Worm (Caenorhabditis elegans) whole organism, L4 larva: ENCODE results near the gene T28D6.4.
A peak's percentile ranks its signal among the peaks of the same experiment; 100 is the strongest.

ENCODE experiments used
- D1046.2 ChIP-seq: fragments of 200-800 bp; sonication (Bioruptor generic); IDR thresholded peaks from 2 replicates; pipeline ENCODE4 v1.3.6; 2022; ENCODE audit warnings: missing genetic modification characterization, missing compliant biosample characterization
- F26F4.8 ChIP-seq: fragments of 200-800 bp; sonication (Bioruptor generic); conservative IDR thresholded peaks from 2 replicates; pipeline ENCODE4 v1.3.6; 2022; ENCODE audit warnings: missing genetic modification characterization, missing compliant biosample characterization
- F49E8.2 ChIP-seq: sonication (generic microtip); optimal IDR thresholded peaks from 2 replicates; lab custom pipeline; 2016; ENCODE audit warnings: missing compliant biosample characterization, mild to moderate bottlenecking, missing genetic modification characterization, borderline replicate concordance
- T26A8.4 ChIP-seq: fragments of 200-800 bp; sonication (Bioruptor generic); IDR thresholded peaks from 2 replicates; pipeline ENCODE4 v1.3.6; 2022; ENCODE audit warnings: missing genetic modification characterization, missing compliant biosample characterization
- Y48G9A.11 ChIP-seq: fragments of 200-800 bp; sonication (Bioruptor generic); IDR thresholded peaks from 2 replicates; pipeline ENCODE4 v1.3.6; 2022; ENCODE audit warnings: missing genetic modification reagents, missing genetic modification characterization, missing compliant biosample characterization
- ZK337.2 ChIP-seq: fragments of 200-800 bp; sonication (Bioruptor generic); IDR thresholded peaks from 2 replicates; pipeline ENCODE4 v1.3.6; 2022; ENCODE audit warnings: missing genetic modification reagents, missing genetic modification characterization, missing compliant biosample characterization
- attf-4 ChIP-seq: sonication (generic microtip); optimal IDR thresholded peaks from 3 replicates; lab custom pipeline; 2017; ENCODE audit warnings: missing biosample characterization, missing genetic modification characterization
- ceh-20 ChIP-seq: fragments of 200-800 bp; sonication (Bioruptor generic); IDR thresholded peaks from 2 replicates; pipeline ENCODE4 v1.3.6; 2022; ENCODE audit warnings: missing genetic modification reagents, missing genetic modification characterization, missing compliant biosample characterization
- ceh-44 ChIP-seq: fragments of 200-800 bp; sonication (Bioruptor generic); IDR thresholded peaks from 2 replicates; pipeline ENCODE4 v1.3.6; 2022; ENCODE audit warnings: missing genetic modification reagents, missing genetic modification characterization, missing compliant biosample characterization
- ces-1 ChIP-seq: fragments of 150-350 bp; sonication (generic microtip); optimal IDR thresholded peaks from 4 replicates; lab custom pipeline; 2014; ENCODE audit warnings: missing biosample characterization, missing genetic modification reagents, missing genetic modification characterization
- daf-16 ChIP-seq, 3 experiments: sonication (generic microtip); optimal IDR thresholded peaks; 2 replicates each; lab custom pipeline; 2016 to 2017; ENCODE audit warnings: missing genetic modification characterization in 3 of 3, missing genetic modification reagents in 3 of 3, mild to moderate bottlenecking in 2 of 3, missing compliant biosample characterization in 2 of 3, missing biosample characterization in 1 of 3, moderate library complexity in 1 of 3
- dmd-6 ChIP-seq: fragments of 200-800 bp; sonication (Bioruptor generic); IDR thresholded peaks from 2 replicates; pipeline ENCODE4 v1.3.6; 2022; ENCODE audit warnings: missing genetic modification reagents, missing genetic modification characterization, missing compliant biosample characterization
- dmd-8 ChIP-seq: fragments of 200-800 bp; sonication (Bioruptor generic); IDR thresholded peaks from 2 replicates; pipeline ENCODE4 v1.3.6; 2022; ENCODE audit warnings: missing genetic modification characterization, missing compliant biosample characterization
- duxl-1 ChIP-seq: sonication (generic microtip); optimal IDR thresholded peaks from 2 replicates; lab custom pipeline; 2016; ENCODE audit warnings: mild to moderate bottlenecking, missing genetic modification characterization, moderate library complexity, missing compliant biosample characterization; ENCODE audit not compliant: poor library complexity
- dve-1 ChIP-seq: sonication (generic microtip); optimal IDR thresholded peaks from 2 replicates; lab custom pipeline; 2017; ENCODE audit warnings: antibody characterized with exemption, mild to moderate bottlenecking, missing genetic modification characterization, missing compliant biosample characterization; ENCODE audit not compliant: insufficient read depth
- fos-1 ChIP-seq: fragments of 150-350 bp; optimal IDR thresholded peaks from 2 replicates; lab custom pipeline; 2014; ENCODE audit warnings: missing biosample characterization, missing genetic modification characterization
- hlh-11 ChIP-seq: fragments of 200-800 bp; sonication (Bioruptor generic); optimal IDR thresholded peaks from 2 replicates; lab custom pipeline; 2018; ENCODE audit warnings: mild to moderate bottlenecking, missing genetic modification characterization, missing compliant biosample characterization
- hmg-1.1 ChIP-seq: fragments of 200-800 bp; sonication (Bioruptor generic); IDR thresholded peaks from 2 replicates; pipeline ENCODE4 v1.3.6; 2022; ENCODE audit warnings: missing genetic modification reagents, missing genetic modification characterization, missing compliant biosample characterization
- jun-1 ChIP-seq: fragments of 150-350 bp; optimal IDR thresholded peaks from 2 replicates; lab custom pipeline; 2014; ENCODE audit warnings: missing biosample characterization, missing genetic modification reagents, missing genetic modification characterization
- lin-38 ChIP-seq: fragments of 200-800 bp; sonication (Bioruptor generic); IDR thresholded peaks from 2 replicates; pipeline ENCODE4 v1.3.6; 2022; ENCODE audit warnings: missing genetic modification reagents, missing genetic modification characterization, missing compliant biosample characterization
- lir-3 ChIP-seq: sonication (generic microtip); optimal IDR thresholded peaks from 2 replicates; lab custom pipeline; 2016; ENCODE audit warnings: mild to moderate bottlenecking, missing genetic modification characterization, missing compliant biosample characterization
- madf-9 ChIP-seq: fragments of 200-800 bp; sonication (Bioruptor generic); conservative IDR thresholded peaks from 2 replicates; pipeline ENCODE4 v1.3.6; 2022; ENCODE audit warnings: missing genetic modification reagents, missing genetic modification characterization, missing compliant biosample characterization
- mep-1 ChIP-seq: fragments of 150-350 bp; sonication (generic microtip); optimal IDR thresholded peaks from 3 replicates; lab custom pipeline; 2014; ENCODE audit warnings: missing biosample characterization, missing genetic modification characterization
- mes-2 ChIP-seq: sonication (generic microtip); optimal IDR thresholded peaks from 2 replicates; lab custom pipeline; 2016; ENCODE audit warnings: missing genotype, mild to moderate bottlenecking, missing genetic modification characterization, missing compliant biosample characterization; ENCODE audit not compliant: poor library complexity, severe bottlenecking
- mxl-3 ChIP-seq: fragments of 200-800 bp; sonication (Bioruptor generic); optimal IDR thresholded peaks from 2 replicates; lab custom pipeline; 2018; ENCODE audit warnings: mild to moderate bottlenecking, missing genetic modification characterization, missing compliant biosample characterization
- nhr-237 ChIP-seq: sonication (generic microtip); optimal IDR thresholded peaks from 2 replicates; lab custom pipeline; 2017; ENCODE audit warnings: missing biosample characterization, missing genetic modification characterization
- nhr-28 ChIP-seq: fragments of 150-350 bp; optimal IDR thresholded peaks from 2 replicates; lab custom pipeline; 2014; ENCODE audit warnings: missing biosample characterization, missing genetic modification characterization
- nhr-42 ChIP-seq: fragments of 200-800 bp; sonication (Bioruptor generic); IDR thresholded peaks from 2 replicates; pipeline ENCODE4 v1.3.6; 2022; ENCODE audit warnings: missing genetic modification characterization, missing compliant biosample characterization
- nhr-76 ChIP-seq: fragments of 150-350 bp; optimal IDR thresholded peaks from 2 replicates; lab custom pipeline; 2014; ENCODE audit warnings: missing biosample characterization, missing genetic modification characterization
- pqm-1 ChIP-seq: sonication (generic microtip); optimal IDR thresholded peaks from 2 replicates; lab custom pipeline; 2017; ENCODE audit warnings: missing biosample characterization, missing genetic modification characterization
- tra-1 ChIP-seq: fragments of 200-800 bp; sonication (Bioruptor generic); IDR thresholded peaks from 2 replicates; pipeline ENCODE4 v1.3.6; 2022; ENCODE audit warnings: missing genetic modification reagents, missing genetic modification characterization, missing compliant biosample characterization
- unc-130 ChIP-seq: sonication (generic microtip); optimal IDR thresholded peaks from 2 replicates; lab custom pipeline; 2016; ENCODE audit warnings: missing genetic modification reagents, missing genetic modification characterization, missing compliant biosample characterization
- zip-11 ChIP-seq: fragments of 200-800 bp; sonication (Bioruptor generic); IDR thresholded peaks from 2 replicates; pipeline ENCODE4 v1.3.6; 2022; ENCODE audit warnings: missing genetic modification characterization, missing compliant biosample characterization
- zip-2 ChIP-seq: fragments of 150-350 bp; optimal IDR thresholded peaks from 2 replicates; lab custom pipeline; 2014; ENCODE audit warnings: missing biosample characterization, missing genetic modification characterization
- ztf-7 ChIP-seq: fragments of 150-350 bp; optimal IDR thresholded peaks from 2 replicates; lab custom pipeline; 2014; ENCODE audit warnings: missing biosample characterization, missing genetic modification characterization

The T28D6.4 gene

DNA sequence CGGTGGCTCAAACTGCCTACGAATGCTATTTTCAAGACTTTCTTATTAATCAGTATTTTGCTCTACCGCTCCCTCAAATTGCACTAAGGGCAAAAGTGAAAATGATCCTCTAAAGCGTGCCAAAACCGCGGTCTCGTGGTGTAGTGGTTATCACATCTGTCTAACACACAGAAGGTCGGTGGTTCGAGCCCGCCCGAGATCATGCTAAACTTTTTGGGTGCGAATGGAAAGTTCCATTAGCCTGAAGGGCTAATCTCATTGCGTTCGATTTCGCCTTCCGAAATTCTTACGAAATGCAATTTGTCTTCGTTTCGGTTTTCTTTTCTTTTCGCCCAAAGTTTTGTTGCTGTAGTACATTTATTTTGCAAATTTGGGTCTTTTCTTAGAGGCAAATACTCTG lies 6.8 kb upstream of the T28D6.4 start (continued):
- peak; percentile 37 for TF ChIP-seq mep-1
- TF ChIP-seq lin-38: peak; percentile 45
- TF ChIP-seq dmd-6: peak; percentile 37; the same call in 1 of the 2 replicates
- TF ChIP-seq D1046.2 (GFP tag; lab: Robert Waterston, UW): peak; percentile 36; the same call in 1 of the 2 replicates
- peak; percentile 53; the same call in 1 of the 2 replicates for TF ChIP-seq Y48G9A.11
- peak; percentile 44; the same call in 1 of the 2 replicates for TF ChIP-seq nhr-42
- peak; percentile 10 for TF ChIP-seq hlh-11 (tag; lab: Kevin White, UChicago)
- TF ChIP-seq ZK337.2 (GFP tag; lab: Robert Waterston, UW): peak; percentile 24; the same call in 1 of the 2 replicates
- peak; percentile 35 for TF ChIP-seq ces-1
- TF ChIP-seq T26A8.4 (GFP tag; lab: Robert Waterston, UW): 0 out of 2 replicates have a peak, but pooled peaks have one; percentile 39
- no peak for TF ChIP-seq dve-1
- TF ChIP-seq nhr-76 (tag; lab: Kevin White, UChicago): no peak
- peak; percentile 56; the same call in 1 of the 2 replicates for TF ChIP-seq tra-1 (GFP tag; lab: Robert Waterston, UW)
- peak; percentile 65 for TF ChIP-seq ceh-44
- TF ChIP-seq hmg-1.1: 0 out of 2 replicates have a peak, but pooled peaks have one; percentile 37
- no peak for TF ChIP-seq F49E8.2 (tag; lab: Kevin White, UChicago)
- TF ChIP-seq, all 104 proteins: peak for 29

DNA sequence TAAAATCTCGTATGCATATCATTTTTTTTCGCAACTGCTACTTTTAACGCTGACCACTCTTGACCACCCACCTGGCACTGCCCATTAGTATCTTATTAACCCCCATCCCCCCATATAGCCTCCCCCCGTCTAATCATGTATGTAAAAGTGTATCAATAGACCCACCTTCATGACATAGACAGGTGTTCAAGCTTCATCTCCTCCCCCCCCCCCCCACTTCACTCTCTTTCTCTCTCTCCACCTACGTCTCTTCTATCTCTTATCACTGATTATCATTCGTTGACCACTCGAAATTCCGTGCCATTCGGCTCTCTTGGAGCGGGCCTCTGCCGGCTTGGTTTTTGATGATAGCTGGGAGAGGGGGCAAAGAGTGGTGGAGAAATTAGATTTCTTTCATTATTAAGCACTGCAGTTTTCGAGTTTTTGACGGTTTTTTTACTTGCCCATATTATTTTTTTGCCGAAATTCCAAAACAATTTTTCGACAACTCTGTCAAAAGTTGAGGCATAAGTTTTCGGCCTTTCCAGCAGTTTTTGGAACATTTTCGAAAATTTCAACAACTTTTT lies 4.4 kb upstream of the T28D6.4 start:
- no peak for TF ChIP-seq zip-11 (GFP tag; lab: Robert Waterston, UW)
- TF ChIP-seq daf-16 (GFP tag; optimal IDR thresholded peaks at IDR 0.05; lab: Kevin White, UChicago): no peak
- TF ChIP-seq daf-16 (tag; optimal IDR thresholded peaks at IDR 0.05; lab: Kevin White, UChicago): peak; percentile 31
- no peak for TF ChIP-seq madf-9
- TF ChIP-seq Y48G9A.11: no peak
- TF ChIP-seq fos-1 (tag; lab: Kevin White, UChicago): no peak
- TF ChIP-seq ztf-7: no peak
- TF ChIP-seq F26F4.8 (GFP tag; lab: Robert Waterston, UW): no peak
- TF ChIP-seq hlh-11 (tag; lab: Kevin White, UChicago): peak; percentile 40
- no peak for TF ChIP-seq jun-1 (tag; lab: Kevin White, UChicago)
- TF ChIP-seq dve-1: peak; percentile 10
- TF ChIP-seq zip-2 (tag; lab: Kevin White, UChicago): no peak
- no peak for TF ChIP-seq unc-130 (GFP tag; lab: Kevin White, UChicago)
- TF ChIP-seq ceh-20 (GFP tag; lab: Robert Waterston, UW): no peak
- no peak for TF ChIP-seq lir-3
- peak; percentile 59 for TF ChIP-seq mxl-3 (GFP tag; lab: Kevin White, UChicago)
- TF ChIP-seq, all 104 proteins: peak for 4

- TF ChIP-seq pqm-1 (tag; lab: Kevin White, UChicago) (peak; percentile 65), dve-1 (peak; percentile 50), hlh-11 (tag; lab: Kevin White, UChicago) (peak; percentile 42), nhr-28 (tag; lab: Kevin White, UChicago) (peak; percentile 16), mxl-3 (GFP tag; lab: Kevin White, UChicago) (peak; percentile 26), nhr-237 (no peak), ceh-44 (no peak), mes-2 (tag; lab: Kevin White, UChicago) (peak; percentile 28), ztf-7 (no peak)
Measured at ce11 chrIII:11357418-11357817, 2.8 kb upstream of the T28D6.4 start.

DNA sequence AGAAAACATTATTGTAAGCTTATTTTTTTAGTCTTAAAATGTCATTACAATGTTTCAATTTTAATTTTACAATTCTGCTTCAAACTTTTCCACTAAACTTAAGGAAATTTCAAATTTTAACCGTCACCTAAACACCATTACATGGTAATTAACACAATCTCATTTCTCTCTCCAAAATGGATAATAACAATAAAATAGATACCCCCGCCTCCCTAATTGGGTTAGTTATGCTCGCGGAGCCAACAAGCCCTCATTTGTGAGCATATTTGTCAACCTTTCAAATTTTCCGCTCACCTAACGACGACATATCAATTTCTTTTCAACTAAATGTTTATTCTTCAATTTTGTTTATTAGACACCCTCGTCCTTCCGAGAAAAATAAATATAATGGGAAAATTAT lies 2.0 kb upstream of the T28D6.4 start:
- no peak for TF ChIP-seq dmd-8 (GFP tag; lab: Robert Waterston, UW)
- TF ChIP-seq unc-130 (GFP tag; lab: Kevin White, UChicago): no peak
- no peak for TF ChIP-seq attf-4 (tag; lab: Kevin White, UChicago)
- no peak for TF ChIP-seq duxl-1 (tag; lab: Kevin White, UChicago)
- TF ChIP-seq, all 104 proteins: peak for 0
